Worm (Caenorhabditis elegans) whole organism, L4 larva: ENCODE measurements around the gene hrpf-2.

Experiments
- F37D6.2 ChIP-seq: sonication (generic microtip); optimal IDR thresholded peaks from 2 replicates; lab custom pipeline; 2016; ENCODE audit warnings: mild to moderate bottlenecking, missing genetic modification characterization, missing compliant biosample characterization
- R02D3.7 ChIP-seq: fragments of 150-350 bp; sonication (generic microtip); optimal IDR thresholded peaks from 3 replicates; lab custom pipeline; 2014; ENCODE audit warnings: missing biosample characterization, missing genetic modification characterization
- T26A8.4 ChIP-seq: fragments of 200-800 bp; sonication (Bioruptor generic); IDR thresholded peaks from 2 replicates; pipeline ENCODE4 v1.3.6; 2022; ENCODE audit warnings: missing genetic modification characterization, missing compliant biosample characterization
- ZK546.5 ChIP-seq, 2 experiments: sonication (generic microtip); optimal IDR thresholded peaks; 2 replicates each; lab custom pipeline; 2017; ENCODE audit warnings: missing biosample characterization in 2 of 2, missing genetic modification characterization in 2 of 2
- aly-2 ChIP-seq: sonication (generic microtip); optimal IDR thresholded peaks from 2 replicates; lab custom pipeline; 2018; ENCODE audit warnings: missing biosample characterization, missing genetic modification characterization
- ces-1 ChIP-seq: fragments of 150-350 bp; sonication (generic microtip); optimal IDR thresholded peaks from 4 replicates; lab custom pipeline; 2014; ENCODE audit warnings: missing biosample characterization, missing genetic modification reagents, missing genetic modification characterization
- hif-1 ChIP-seq, 2 experiments: sonication (generic microtip); optimal IDR thresholded peaks; 2 replicates each; lab custom pipeline; 2016 to 2017; ENCODE audit warnings: missing compliant biosample characterization in 2 of 2, missing genetic modification characterization in 2 of 2, missing genetic modification reagents in 2 of 2, missing genotype in 2 of 2, mild to moderate bottlenecking in 1 of 2
- hmg-1.1 ChIP-seq: fragments of 200-800 bp; sonication (Bioruptor generic); IDR thresholded peaks from 2 replicates; pipeline ENCODE4 v1.3.6; 2022; ENCODE audit warnings: missing genetic modification reagents, missing genetic modification characterization, missing compliant biosample characterization
- snpc-4 ChIP-seq: fragments of 150-350 bp; optimal IDR thresholded peaks from 2 replicates; lab custom pipeline; 2014; ENCODE audit warnings: missing biosample characterization, missing genetic modification characterization
- zfp-2 ChIP-seq: sonication (generic microtip); optimal IDR thresholded peaks from 2 replicates; lab custom pipeline; 2016; ENCODE audit warnings: mild to moderate bottlenecking, missing genetic modification characterization, missing compliant biosample characterization

- TF ChIP-seq F37D6.2 (tag; lab: Kevin White, UChicago) (no peak), ces-1 (GFP tag; lab: Kevin White, UChicago) (no peak), hif-1 (tag; optimal IDR thresholded peaks at IDR 0.05; lab: Kevin White, UChicago) (no peak), T26A8.4 (GFP tag; lab: Robert Waterston, UW) (no peak), R02D3.7 (tag; lab: Kevin White, UChicago) (no peak), hmg-1.1 (no peak), snpc-4 (tag; lab: Kevin White, UChicago) (no peak), ZK546.5 (tag; optimal IDR thresholded peaks at IDR 0.05; lab: Kevin White, UChicago) (no peak), aly-2 (tag; lab: Kevin White, UChicago) (no peak), zfp-2 (tag; lab: Kevin White, UChicago) (no peak)
These were observed 41.3 kb upstream of the hrpf-2 start for ce11 chrIV:6417612-6418011.
